Worm (Caenorhabditis elegans): ENCODE results near the gene F16G10.2.
A peak's percentile ranks its signal among the peaks of the same experiment; 100 is the strongest.

The F16G10.2 gene

ce11 chrII:2378465-2379009 is 3.5 kb downstream of the F16G10.2 start:
- TF ChIP-seq nhr-77 (tag; optimal IDR thresholded peaks at IDR 0.05) = no peak
- no peak for TF ChIP-seq ceh-82 (tag; optimal IDR thresholded peaks at IDR 0.05)
- no peak for TF ChIP-seq elt-3 (tag; optimal IDR thresholded peaks at IDR 0.05)
- peak; percentile 5 for TF ChIP-seq nhr-21 (tag; optimal IDR thresholded peaks at IDR 0.05)
- no peak for TF ChIP-seq lin-11 (tag; optimal IDR thresholded peaks at IDR 0.05)
- TF ChIP-seq nhr-11 (tag; optimal IDR thresholded peaks at IDR 0.05) = no peak
- TF ChIP-seq gmeb-1 (tag; optimal IDR thresholded peaks at IDR 0.05) = peak; percentile 54
- TF ChIP-seq peb-1 (tag; optimal IDR thresholded peaks at IDR 0.05) = no peak
- TF ChIP-seq mdl-1 (tag; optimal IDR thresholded peaks at IDR 0.05) = peak in 1 of 2 experiments; percentile 20
- peak; percentile 67 for TF ChIP-seq F13H6.1 (tag; optimal IDR thresholded peaks at IDR 0.05)
- TF ChIP-seq blmp-1 (tag; optimal IDR thresholded peaks at IDR 0.05; ENCODE audit: insufficient read depth) = no peak
- no peak for TF ChIP-seq dmd-4 (tag; optimal IDR thresholded peaks at IDR 0.05)
- TF ChIP-seq lin-39 (tag; optimal IDR thresholded peaks at IDR 0.05) = no peak
- TF ChIP-seq nhr-23 (tag; optimal IDR thresholded peaks at IDR 0.05) = no peak
- TF ChIP-seq ztf-11 (tag; optimal IDR thresholded peaks at IDR 0.05) = no peak
- peak; percentile 94 for TF ChIP-seq sma-3 (GFP tag; optimal IDR thresholded peaks at IDR 0.05)
- peak; percentile 18 for TF ChIP-seq skn-1 (tag; optimal IDR thresholded peaks at IDR 0.05)
- TF ChIP-seq R02D3.7 (tag; optimal IDR thresholded peaks at IDR 0.05) = no peak
- TF ChIP-seq alr-1 (tag; optimal IDR thresholded peaks at IDR 0.05) = no peak
- no peak for TF ChIP-seq unc-39 (tag; optimal IDR thresholded peaks at IDR 0.05)
- no peak for TF ChIP-seq aly-2 (tag; optimal IDR thresholded peaks at IDR 0.05)
- peak; percentile 94 for TF ChIP-seq fos-1 (tag; optimal IDR thresholded peaks at IDR 0.05)
- TF ChIP-seq egl-27 (tag; optimal IDR thresholded peaks at IDR 0.05) = peak; percentile 97
- no peak for TF ChIP-seq ZK546.5 (tag; optimal IDR thresholded peaks at IDR 0.05)
- TF ChIP-seq nhr-25 (tag; optimal IDR thresholded peaks at IDR 0.05) = no peak
- TF ChIP-seq ztf-1 (GFP tag; conservative IDR thresholded peaks at IDR 0.05) = no peak
- peak; percentile 88 for TF ChIP-seq crh-2 (tag; optimal IDR thresholded peaks at IDR 0.05)
- TF ChIP-seq ceh-16 (tag; optimal IDR thresholded peaks at IDR 0.05) = no peak
- no peak for TF ChIP-seq elt-1 (tag; optimal IDR thresholded peaks at IDR 0.05)
- TF ChIP-seq lsy-2 (tag; optimal IDR thresholded peaks at IDR 0.05) = peak; percentile 31 to 81
- TF ChIP-seq Y55F3AM.14 (GFP tag; optimal IDR thresholded peaks at IDR 0.05) = peak; percentile 31
- TF ChIP-seq ama-1 (optimal IDR thresholded peaks at IDR 0.05) = no peak
- no peak for TF ChIP-seq nhr-12 (tag; optimal IDR thresholded peaks at IDR 0.05)
- TF ChIP-seq zag-1 (tag; optimal IDR thresholded peaks at IDR 0.05) = no peak
- peak; percentile 79 for TF ChIP-seq sma-9 (GFP tag; optimal IDR thresholded peaks at IDR 0.05)
- no peak for TF ChIP-seq sma-9 (tag; optimal IDR thresholded peaks at IDR 0.05)
- TF ChIP-seq nhr-129 (tag; optimal IDR thresholded peaks at IDR 0.05) = no peak

- TF ChIP-seq crh-2 (tag; optimal IDR thresholded peaks at IDR 0.05) = no peak
- no peak for TF ChIP-seq nhr-77 (tag; optimal IDR thresholded peaks at IDR 0.05)
- no peak for TF ChIP-seq nhr-129 (tag; optimal IDR thresholded peaks at IDR 0.05)
- TF ChIP-seq nhr-25 (tag; optimal IDR thresholded peaks at IDR 0.05) = no peak
- TF ChIP-seq mdl-1 (tag; optimal IDR thresholded peaks at IDR 0.05) = no peak
- TF ChIP-seq fos-1 (tag; optimal IDR thresholded peaks at IDR 0.05) = no peak
- no peak for TF ChIP-seq zag-1 (tag; optimal IDR thresholded peaks at IDR 0.05)
- TF ChIP-seq Y55F3AM.14 (GFP tag; optimal IDR thresholded peaks at IDR 0.05) = no peak
- no peak for TF ChIP-seq unc-62 (GFP tag; optimal IDR thresholded peaks at IDR 0.05)
Measured at ce11 chrII:2379673-2380072, 4.6 kb downstream of the F16G10.2 start.

ce11 chrII:2380174-2380573 is 5.1 kb downstream of the F16G10.2 start, which contains the start of gene F16G10.7:
Gene F16G10.7, minus strand, starts transcription at chrII:2380274.
- TF ChIP-seq ama-1 (optimal IDR thresholded peaks at IDR 0.05) (no peak), nhr-23 (tag; optimal IDR thresholded peaks at IDR 0.05) (no peak), ztf-1 (GFP tag; conservative IDR thresholded peaks at IDR 0.05) (no peak), alr-1 (tag; optimal IDR thresholded peaks at IDR 0.05) (no peak), ceh-82 (tag; optimal IDR thresholded peaks at IDR 0.05) (no peak), egl-27 (tag; optimal IDR thresholded peaks at IDR 0.05) (no peak), sma-3 (GFP tag; optimal IDR thresholded peaks at IDR 0.05) (no peak), ztf-11 (tag; optimal IDR thresholded peaks at IDR 0.05) (no peak)

- TF ChIP-seq mab-5 (tag; optimal IDR thresholded peaks at IDR 0.05) (no peak), lin-11 (tag; optimal IDR thresholded peaks at IDR 0.05) (no peak), lin-39 (tag; optimal IDR thresholded peaks at IDR 0.05) (no peak), ceh-16 (tag; optimal IDR thresholded peaks at IDR 0.05) (no peak), ama-1 (optimal IDR thresholded peaks at IDR 0.05) (no peak), nhr-21 (tag; optimal IDR thresholded peaks at IDR 0.05) (no peak), ztf-1 (GFP tag; conservative IDR thresholded peaks at IDR 0.05) (no peak), dmd-4 (tag; optimal IDR thresholded peaks at IDR 0.05) (no peak), ztf-4 (tag; optimal IDR thresholded peaks at IDR 0.05) (no peak), gmeb-1 (tag; optimal IDR thresholded peaks at IDR 0.05) (no peak), snpc-4 (tag; optimal IDR thresholded peaks at IDR 0.05) (no peak)
Measured at ce11 chrII:2383334-2383733, 8.3 kb downstream of the F16G10.2 start, which contains the start of gene F16G10.8. Gene F16G10.8, minus strand, starts transcription at chrII:2383434.
